Worm (Caenorhabditis elegans) whole organism, midembryonic: ENCODE results near the gene ZK616.3.

Source experiments
- T22C8.4 ChIP-seq: fragments of 200-800 bp; sonication (Bioruptor generic); IDR thresholded peaks from 2 replicates; pipeline ENCODE4 v1.3.6; 2022; ENCODE audit warnings: missing genetic modification characterization, missing compliant biosample characterization
- cog-1 ChIP-seq: sonication (generic microtip); optimal IDR thresholded peaks from 2 replicates; lab custom pipeline; 2016; ENCODE audit warnings: missing genetic modification characterization, missing compliant biosample characterization
- klf-2 ChIP-seq: fragments of 200-800 bp; sonication (Bioruptor generic); conservative IDR thresholded peaks from 2 replicates; pipeline ENCODE4 v1.3.6; 2022; ENCODE audit warnings: missing genetic modification reagents, missing genetic modification characterization, missing compliant biosample characterization
- med-1 ChIP-seq: sonication (generic microtip); optimal IDR thresholded peaks from 2 replicates; lab custom pipeline; 2017; ENCODE audit warnings: missing genetic modification characterization, mild to moderate bottlenecking, missing compliant biosample characterization, antibody characterized with exemption, missing genetic modification reagents; ENCODE audit not compliant: insufficient read depth
- ref-1 ChIP-seq: fragments of 200-800 bp; sonication (Bioruptor generic); conservative IDR thresholded peaks from 2 replicates; pipeline ENCODE4 v1.3.6; 2022; ENCODE audit warnings: missing genetic modification reagents, missing genetic modification characterization, missing compliant biosample characterization
- tab-1 ChIP-seq: fragments of 200-800 bp; sonication (Bioruptor generic); IDR thresholded peaks from 2 replicates; pipeline ENCODE4 v1.3.6; 2022; ENCODE audit warnings: missing genetic modification characterization, missing compliant biosample characterization
- ztf-29 ChIP-seq: fragments of 200-800 bp; sonication (Bioruptor generic); IDR thresholded peaks from 2 replicates; pipeline ENCODE4 v1.3.6; 2022; ENCODE audit warnings: missing genetic modification reagents, missing genetic modification characterization, missing compliant biosample characterization

DNA sequence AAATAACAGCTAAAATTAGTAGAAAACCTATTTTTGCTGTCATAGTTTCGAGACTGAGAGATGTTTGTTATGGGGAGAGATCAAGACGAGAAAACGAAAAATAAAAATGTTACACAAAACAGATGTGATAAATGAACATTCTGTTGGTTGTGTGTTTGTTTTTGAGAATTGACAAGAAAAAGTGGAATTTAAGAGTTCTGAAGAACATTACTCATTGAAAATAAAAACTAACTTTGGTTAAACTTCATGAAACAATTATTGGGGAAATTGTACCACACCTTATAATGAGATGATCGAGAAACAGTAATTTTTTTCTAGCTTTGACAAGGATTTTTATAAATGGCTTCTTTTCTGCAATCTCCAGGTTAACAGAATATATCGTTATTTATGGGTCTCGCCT lies 43.5 kb upstream of the ZK616.3 start, which contains the start of gene Y4C6B.7:
- TF ChIP-seq cog-1 (no peak), tab-1 (GFP tag; lab: Robert Waterston, UW) (no peak), ztf-29 (GFP tag; lab: Robert Waterston, UW) (no peak), klf-2 (no peak), ref-1 (GFP tag; lab: Robert Waterston, UW) (no peak), T22C8.4 (GFP tag; lab: Robert Waterston, UW) (no peak), med-1 (GFP tag; lab: Kevin White, UChicago) (no peak)
